Worm (Caenorhabditis elegans) whole organism, early embryonic: ENCODE results near the gene T09F5.10.

Source experiments
- B0310.2 ChIP-seq: sonication (generic microtip); optimal IDR thresholded peaks from 2 replicates; lab custom pipeline; 2016; ENCODE audit warnings: mild to moderate bottlenecking, missing genetic modification characterization, missing compliant biosample characterization
- F13C5.2 ChIP-seq: sonication (generic microtip); optimal IDR thresholded peaks from 2 replicates; lab custom pipeline; 2017; ENCODE audit warnings: mild to moderate bottlenecking, missing genetic modification characterization, inconsistent platforms, missing compliant biosample characterization
- aly-1 ChIP-seq: sonication (generic microtip); optimal IDR thresholded peaks from 2 replicates; lab custom pipeline; 2016; ENCODE audit warnings: missing genetic modification characterization, missing compliant biosample characterization
- ama-1 ChIP-seq: fragments of 150-350 bp; optimal IDR thresholded peaks from 2 replicates; lab custom pipeline; 2014
- ceh-13 ChIP-seq: fragments of 200-800 bp; sonication (Bioruptor generic); optimal IDR thresholded peaks from 2 replicates; lab custom pipeline; 2018; ENCODE audit warnings: mild to moderate bottlenecking, missing genetic modification characterization, missing compliant biosample characterization
- ceh-36 ChIP-seq: sonication (generic microtip); optimal IDR thresholded peaks from 2 replicates; lab custom pipeline; 2016; ENCODE audit warnings: missing genetic modification characterization, inconsistent platforms, missing compliant biosample characterization
- ets-7 ChIP-seq: sonication (generic microtip); optimal IDR thresholded peaks from 2 replicates; lab custom pipeline; 2016; ENCODE audit warnings: missing genotype, missing genetic modification characterization, missing compliant biosample characterization
- flt-1 ChIP-seq: fragments of 200-800 bp; sonication (Bioruptor generic); IDR thresholded peaks from 2 replicates; pipeline ENCODE4 v1.3.6; 2022; ENCODE audit warnings: missing genetic modification characterization, missing compliant biosample characterization
- hmbx-1 ChIP-seq: sonication (generic microtip); optimal IDR thresholded peaks from 2 replicates; lab custom pipeline; 2016; ENCODE audit warnings: mild to moderate bottlenecking, missing genetic modification characterization, missing compliant biosample characterization
- hmg-4 ChIP-seq: fragments of 200-800 bp; sonication (Bioruptor generic); optimal IDR thresholded peaks from 2 replicates; lab custom pipeline; 2018; ENCODE audit warnings: mild to moderate bottlenecking, missing genetic modification characterization, missing compliant biosample characterization
- hnd-1 ChIP-seq: sonication (generic microtip); optimal IDR thresholded peaks from 2 replicates; lab custom pipeline; 2016; ENCODE audit warnings: missing genetic modification characterization, missing compliant biosample characterization
- pes-1 ChIP-seq: fragments of 200-800 bp; sonication (Bioruptor generic); IDR thresholded peaks from 2 replicates; pipeline ENCODE4 v1.3.6; 2022; ENCODE audit warnings: missing genetic modification reagents, missing genetic modification characterization, missing compliant biosample characterization
- scrt-1 ChIP-seq: fragments of 200-800 bp; sonication (Bioruptor generic); IDR thresholded peaks from 2 replicates; pipeline ENCODE4 v1.3.6; 2022; ENCODE audit warnings: missing genetic modification characterization, missing compliant biosample characterization
- sea-1 ChIP-seq: fragments of 200-800 bp; sonication (Bioruptor generic); conservative IDR thresholded peaks from 2 replicates; pipeline ENCODE4 v1.3.6; 2022; ENCODE audit warnings: missing genetic modification characterization, missing compliant biosample characterization
- tbx-11 ChIP-seq: fragments of 200-800 bp; sonication (Bioruptor generic); IDR thresholded peaks from 2 replicates; pipeline ENCODE4 v1.3.6; 2022; ENCODE audit warnings: missing genetic modification characterization, missing compliant biosample characterization
- tbx-37 ChIP-seq: fragments of 200-800 bp; sonication (Bioruptor generic); conservative IDR thresholded peaks from 2 replicates; pipeline ENCODE4 v1.3.6; 2022; ENCODE audit warnings: missing genetic modification reagents, missing genetic modification characterization, missing compliant biosample characterization
- tra-4 ChIP-seq: sonication (generic microtip); optimal IDR thresholded peaks from 2 replicates; lab custom pipeline; 2017; ENCODE audit warnings: missing genetic modification characterization, missing compliant biosample characterization

The T09F5.10 gene

DNA sequence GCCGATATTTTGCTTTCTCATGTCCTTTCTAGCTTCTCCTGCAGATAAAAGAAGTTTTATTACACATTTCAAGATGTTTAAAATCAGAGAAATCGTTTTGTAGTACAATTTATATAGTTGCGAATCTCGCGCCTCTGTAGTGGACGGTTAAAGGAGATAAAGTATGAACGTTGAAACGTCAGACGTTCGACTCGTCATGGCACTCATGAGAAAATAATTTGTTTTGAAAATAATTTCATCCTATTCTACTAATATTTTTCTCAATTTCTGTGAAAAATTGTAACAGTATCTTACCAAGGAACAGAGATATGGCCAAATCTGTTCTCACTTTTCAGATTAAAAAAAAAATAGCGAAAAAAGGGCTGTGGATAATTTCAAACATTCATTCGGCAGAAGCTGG, 32.1 kb upstream of the T09F5.10 start, which contains the start of gene T09F5.20:
T09F5.20 (minus strand) TSS at position 101 of the 400 bp plus-strand sequence.
- TF ChIP-seq ceh-36 (tag; lab: Kevin White, UChicago) (no peak), ets-7 (tag; lab: Kevin White, UChicago) (no peak), ama-1 (no peak), tbx-37 (GFP tag; lab: Robert Waterston, UW) (no peak), sea-1 (GFP tag; lab: Robert Waterston, UW) (no peak), F13C5.2 (tag; lab: Kevin White, UChicago) (no peak), ceh-13 (GFP tag; lab: Kevin White, UChicago) (no peak), hnd-1 (tag; lab: Kevin White, UChicago) (no peak), B0310.2 (tag; lab: Kevin White, UChicago) (no peak), flt-1 (GFP tag; lab: Robert Waterston, UW) (no peak), hmbx-1 (tag; lab: Kevin White, UChicago) (no peak), tbx-11 (no peak), aly-1 (no peak), tra-4 (no peak), hmg-4 (GFP tag; lab: Kevin White, UChicago) (no peak), pes-1 (GFP tag; lab: Robert Waterston, UW) (no peak), scrt-1 (no peak)

DNA sequence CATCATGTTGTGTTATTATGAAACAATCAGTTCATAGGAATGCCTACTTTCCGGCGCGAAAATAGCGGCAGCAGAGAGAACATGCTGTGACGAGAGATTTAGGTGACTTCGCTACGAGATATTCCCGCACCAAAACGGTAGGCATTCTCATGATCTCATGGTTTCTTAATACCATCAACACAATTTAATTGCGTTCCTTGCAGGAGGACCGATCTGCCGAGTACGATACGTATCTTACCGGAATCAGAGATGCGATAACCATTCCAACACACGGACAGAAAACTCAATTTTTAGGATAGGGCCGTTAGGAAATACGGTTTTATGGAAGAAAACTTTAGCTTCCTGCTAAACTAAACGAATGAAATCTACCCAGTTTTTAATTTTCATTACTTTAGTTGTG, 31.1 kb upstream of the T09F5.10 start, which contains the start of gene T09F5.1:
T09F5.1 (plus strand) TSS at position 301 of the 400 bp plus-strand sequence.
- TF ChIP-seq hnd-1 (tag; lab: Kevin White, UChicago) = no peak
- no peak for TF ChIP-seq sea-1 (GFP tag; lab: Robert Waterston, UW)
- no peak for TF ChIP-seq ama-1
- no peak for TF ChIP-seq pes-1 (GFP tag; lab: Robert Waterston, UW)
- no peak for TF ChIP-seq ets-7 (tag; lab: Kevin White, UChicago)
- TF ChIP-seq F13C5.2 (tag; lab: Kevin White, UChicago) = no peak
- TF ChIP-seq ceh-36 (tag; lab: Kevin White, UChicago) = no peak
- no peak for TF ChIP-seq scrt-1
- no peak for TF ChIP-seq ceh-13 (GFP tag; lab: Kevin White, UChicago)

DNA sequence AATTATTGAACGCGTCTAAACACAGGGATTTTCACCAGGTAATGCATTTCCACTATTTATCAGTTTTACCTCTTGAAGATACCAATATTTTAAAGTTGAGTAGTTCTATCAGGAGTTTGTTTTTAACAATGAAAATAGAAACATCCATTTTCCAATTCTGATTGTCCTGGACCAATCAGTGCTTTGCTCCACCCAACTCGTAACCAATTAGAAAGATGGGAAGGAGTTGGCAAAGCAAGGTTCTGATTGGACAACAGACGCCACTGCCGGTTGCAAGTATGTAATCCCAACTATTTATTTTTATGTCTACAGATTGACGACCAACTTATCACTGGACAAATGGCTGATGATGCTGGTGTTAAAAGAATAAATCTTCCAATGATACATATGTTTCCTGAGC, 29.7 kb upstream of the T09F5.10 start:
- TF ChIP-seq pes-1 (GFP tag; lab: Robert Waterston, UW) (no peak), hmg-4 (GFP tag; lab: Kevin White, UChicago) (no peak)

DNA sequence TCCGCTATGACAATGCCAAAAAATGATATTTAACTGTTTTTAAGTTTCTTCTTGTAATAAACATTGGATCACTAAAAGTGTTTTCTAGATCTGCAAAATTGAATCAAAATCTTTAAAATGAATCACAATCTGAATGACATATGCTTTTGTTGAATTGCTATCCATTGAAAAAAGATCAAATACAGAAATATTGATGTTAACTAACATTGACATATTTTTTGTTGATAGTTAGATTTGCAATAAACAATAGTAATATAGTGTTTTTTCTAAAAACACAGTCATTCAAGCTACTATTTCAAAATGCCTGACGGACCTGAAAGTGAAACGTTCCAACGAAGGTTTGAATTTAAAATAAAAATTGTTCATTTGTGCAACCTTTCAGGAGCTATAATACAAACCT, 29.2 kb upstream of the T09F5.10 start, which contains the start of gene T09F5.2:
T09F5.2 (plus strand) TSS at position 301 of the 400 bp plus-strand sequence.
- TF ChIP-seq tra-4 (no peak), hmbx-1 (tag; lab: Kevin White, UChicago) (no peak), ets-7 (tag; lab: Kevin White, UChicago) (no peak), hmg-4 (GFP tag; lab: Kevin White, UChicago) (no peak), tbx-37 (GFP tag; lab: Robert Waterston, UW) (no peak), scrt-1 (no peak), hnd-1 (tag; lab: Kevin White, UChicago) (no peak), aly-1 (no peak)

DNA sequence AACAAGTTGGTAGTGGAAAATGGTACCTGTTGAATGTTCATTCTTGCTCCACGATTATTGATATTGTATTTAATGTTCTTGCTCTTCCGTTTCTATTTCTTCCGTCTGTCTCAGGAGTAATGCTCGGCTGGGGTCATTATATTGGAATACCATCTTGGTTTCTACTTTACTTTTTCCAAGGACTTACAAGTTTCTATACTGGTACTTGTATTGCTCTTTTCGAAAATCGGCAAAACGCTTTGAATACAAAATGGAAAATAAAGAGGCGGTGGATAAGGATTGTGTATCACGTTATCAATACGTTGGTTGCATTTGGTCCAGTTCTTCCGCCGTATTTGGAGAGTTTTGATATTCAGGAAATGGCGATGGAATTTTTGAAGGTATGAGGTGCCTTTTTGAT, 27.8 kb upstream of the T09F5.10 start:
- TF ChIP-seq B0310.2 (tag; lab: Kevin White, UChicago) (no peak), aly-1 (no peak), F13C5.2 (tag; lab: Kevin White, UChicago) (no peak), ceh-13 (GFP tag; lab: Kevin White, UChicago) (no peak)

DNA sequence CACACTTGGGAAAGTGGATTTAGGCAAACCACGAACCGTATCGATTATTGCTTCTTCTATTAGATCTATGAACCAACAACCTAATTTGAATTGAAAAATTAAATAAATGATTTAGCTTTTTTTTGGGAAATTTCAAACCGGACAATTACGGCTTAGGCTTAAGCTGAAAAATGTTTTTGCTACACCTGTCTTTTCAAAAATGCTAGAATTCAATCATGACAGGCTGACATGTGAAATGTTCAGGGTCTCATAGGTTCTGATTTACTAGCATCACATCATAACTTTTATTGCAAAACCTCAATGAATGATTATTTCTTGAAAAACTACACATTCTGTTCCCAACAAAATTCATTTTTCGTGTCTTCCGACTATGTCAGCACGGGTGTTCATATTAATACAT, 26.6 kb upstream of the T09F5.10 start, which contains the start of gene srh-55:
srh-55 (plus strand) TSS at position 301 of the 400 bp plus-strand sequence.
- TF ChIP-seq hmg-4 (GFP tag; lab: Kevin White, UChicago) (no peak), ceh-13 (GFP tag; lab: Kevin White, UChicago) (no peak), hmbx-1 (tag; lab: Kevin White, UChicago) (no peak), scrt-1 (no peak), ceh-36 (tag; lab: Kevin White, UChicago) (no peak), tbx-11 (no peak), tra-4 (no peak), sea-1 (GFP tag; lab: Robert Waterston, UW) (no peak), flt-1 (GFP tag; lab: Robert Waterston, UW) (no peak), pes-1 (GFP tag; lab: Robert Waterston, UW) (no peak), tbx-37 (GFP tag; lab: Robert Waterston, UW) (no peak), hnd-1 (tag; lab: Kevin White, UChicago) (no peak), ama-1 (no peak), aly-1 (no peak)

DNA sequence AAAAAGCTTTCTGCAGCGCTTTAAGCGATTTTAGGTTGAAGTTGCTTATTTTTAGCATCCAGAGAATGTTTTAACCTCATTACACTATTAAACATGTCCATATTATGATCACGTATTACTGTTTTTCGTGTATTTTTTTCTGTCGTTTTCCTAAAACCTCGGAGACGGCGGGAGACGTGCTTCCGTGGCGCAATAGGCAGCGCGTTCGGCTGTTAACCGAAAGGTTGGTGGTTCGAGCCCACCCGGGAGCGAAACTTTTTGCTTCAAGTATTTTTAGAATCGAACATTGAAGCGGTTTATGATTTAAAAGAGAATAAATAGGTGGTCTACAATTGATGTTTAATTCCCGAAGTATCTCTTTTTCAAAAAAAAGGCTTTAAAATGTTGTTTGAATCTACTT, 23.4 kb upstream of the T09F5.10 start:
- TF ChIP-seq tbx-37 (GFP tag; lab: Robert Waterston, UW) = no peak
- TF ChIP-seq ama-1 = no peak
- TF ChIP-seq F13C5.2 (tag; lab: Kevin White, UChicago) = no peak
- no peak for TF ChIP-seq pes-1 (GFP tag; lab: Robert Waterston, UW)
- TF ChIP-seq B0310.2 (tag; lab: Kevin White, UChicago) = no peak
- no peak for TF ChIP-seq flt-1 (GFP tag; lab: Robert Waterston, UW)
- TF ChIP-seq hmg-4 (GFP tag; lab: Kevin White, UChicago) = no peak
- no peak for TF ChIP-seq ceh-36 (tag; lab: Kevin White, UChicago)
- TF ChIP-seq sea-1 (GFP tag; lab: Robert Waterston, UW) = no peak
- TF ChIP-seq ets-7 (tag; lab: Kevin White, UChicago) = no peak
- no peak for TF ChIP-seq hnd-1 (tag; lab: Kevin White, UChicago)
- TF ChIP-seq hmbx-1 (tag; lab: Kevin White, UChicago) = no peak
- TF ChIP-seq scrt-1 = no peak

DNA sequence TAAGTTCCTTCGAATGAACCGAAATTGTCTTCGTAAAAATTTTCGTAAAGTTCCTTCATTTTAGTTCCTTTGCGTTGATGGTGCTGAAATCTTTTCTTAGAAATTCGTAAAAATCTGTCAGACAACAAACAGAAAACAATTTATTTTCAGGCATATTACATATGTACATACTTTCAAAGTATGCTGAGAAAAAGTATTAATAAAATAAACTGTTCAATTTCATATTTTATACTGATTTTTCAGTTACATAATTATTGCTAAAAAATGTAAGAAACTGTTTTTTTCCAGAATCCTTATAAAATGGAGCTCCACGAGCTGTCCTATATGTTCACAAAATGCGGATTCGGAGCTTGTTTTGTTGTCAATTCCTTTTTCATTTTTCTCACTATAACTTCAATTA, 21.2 kb upstream of the T09F5.10 start, which contains the start of gene str-45:
str-45 (plus strand) TSS at position 301 of the 400 bp plus-strand sequence.
- TF ChIP-seq hmg-4 (GFP tag; lab: Kevin White, UChicago) = no peak
- TF ChIP-seq ceh-36 (tag; lab: Kevin White, UChicago) = no peak
- no peak for TF ChIP-seq tbx-37 (GFP tag; lab: Robert Waterston, UW)
- no peak for TF ChIP-seq B0310.2 (tag; lab: Kevin White, UChicago)
- no peak for TF ChIP-seq tra-4
- TF ChIP-seq flt-1 (GFP tag; lab: Robert Waterston, UW) = no peak
- TF ChIP-seq scrt-1 = no peak
- no peak for TF ChIP-seq tbx-11
- TF ChIP-seq hmbx-1 (tag; lab: Kevin White, UChicago) = no peak
- no peak for TF ChIP-seq hnd-1 (tag; lab: Kevin White, UChicago)
- TF ChIP-seq pes-1 (GFP tag; lab: Robert Waterston, UW) = no peak
- no peak for TF ChIP-seq ets-7 (tag; lab: Kevin White, UChicago)
- TF ChIP-seq ceh-13 (GFP tag; lab: Kevin White, UChicago) = no peak
- no peak for TF ChIP-seq aly-1
- no peak for TF ChIP-seq ama-1
- TF ChIP-seq sea-1 (GFP tag; lab: Robert Waterston, UW) = no peak
